Fruit fly (Drosophila melanogaster) whole organism, embryonic: ENCODE measurements around the gene Cep164.

ENCODE experiments used
- Atf3 ChIP-seq: fragments of 200-800 bp; sonication (Bioruptor generic); optimal IDR thresholded peaks from 3 replicates; lab custom pipeline; 2016; ENCODE audit warnings: missing biosample characterization, missing genetic modification characterization
- CG11398 ChIP-seq: fragments of 200-800 bp; sonication (Bioruptor generic); optimal IDR thresholded peaks from 2 replicates; lab custom pipeline; 2016; ENCODE audit warnings: missing biosample characterization, missing genetic modification characterization
- CG11456 ChIP-seq: fragments of 200-800 bp; sonication (Bioruptor generic); IDR thresholded peaks from 3 replicates; pipeline ENCODE4 v1.3.6; 2022; ENCODE audit warnings: missing biosample characterization, missing genetic modification characterization
- CG14050 ChIP-seq: fragments of 200-800 bp; sonication (Bioruptor generic); IDR thresholded peaks from 3 replicates; pipeline ENCODE4 v1.3.6; 2022; ENCODE audit warnings: missing biosample characterization, missing genetic modification characterization
- CG14667 ChIP-seq: fragments of 200-800 bp; sonication (Bioruptor generic); IDR thresholded peaks from 2 replicates; pipeline ENCODE4 v1.3.6; 2022; ENCODE audit warnings: missing biosample characterization, missing genetic modification characterization
- CG14710 ChIP-seq: fragments of 200-800 bp; sonication (Bioruptor generic); optimal IDR thresholded peaks from 3 replicates; lab custom pipeline; 2019; ENCODE audit warnings: missing biosample characterization, mild to moderate bottlenecking, missing genetic modification characterization, moderate library complexity
- CG15073 ChIP-seq: fragments of 200-800 bp; sonication (Bioruptor generic); optimal IDR thresholded peaks from 2 replicates; lab custom pipeline; 2016; ENCODE audit warnings: missing biosample characterization, missing genetic modification characterization
- CG16779 ChIP-seq: fragments of 200-800 bp; sonication (Bioruptor generic); IDR thresholded peaks from 2 replicates; pipeline ENCODE4 v1.3.6; 2022; ENCODE audit warnings: missing biosample characterization, missing genetic modification characterization
- CG17361 ChIP-seq: fragments of 200-800 bp; sonication (Bioruptor generic); IDR thresholded peaks from 3 replicates; pipeline ENCODE4 v1.3.6; 2022; ENCODE audit warnings: missing biosample characterization, missing genetic modification characterization
- CG2875 ChIP-seq: fragments of 200-800 bp; sonication (Bioruptor generic); optimal IDR thresholded peaks from 2 replicates; lab custom pipeline; 2017; ENCODE audit warnings: missing biosample characterization, mild to moderate bottlenecking, missing genetic modification characterization, missing genetic modification reagents
- CG30020 ChIP-seq: fragments of 200-800 bp; optimal IDR thresholded peaks from 2 replicates; lab custom pipeline; 2019; ENCODE audit warnings: missing biosample characterization, mild to moderate bottlenecking, missing genetic modification characterization, moderate library complexity
- CG3065 ChIP-seq: fragments of 200-800 bp; sonication (Bioruptor generic); optimal IDR thresholded peaks from 2 replicates; lab custom pipeline; 2016; ENCODE audit warnings: missing biosample characterization, missing genetic modification characterization
- CG32532 ChIP-seq: fragments of 200-800 bp; sonication (Bioruptor generic); IDR thresholded peaks from 2 replicates; pipeline ENCODE4 v1.3.6; 2022; ENCODE audit warnings: missing biosample characterization, missing genetic modification characterization
- CG32772 ChIP-seq: fragments of 200-800 bp; sonication (Bioruptor generic); IDR thresholded peaks from 2 replicates; pipeline ENCODE4 v1.3.6; 2022; ENCODE audit warnings: missing biosample characterization, missing genetic modification characterization
- CG3995 ChIP-seq: fragments of 200-800 bp; sonication (Bioruptor generic); optimal IDR thresholded peaks from 3 replicates; lab custom pipeline; 2016; ENCODE audit warnings: missing biosample characterization, missing genetic modification characterization
- CG4820 ChIP-seq: fragments of 200-800 bp; sonication (Bioruptor generic); optimal IDR thresholded peaks from 3 replicates; lab custom pipeline; 2016; ENCODE audit warnings: missing biosample characterization, missing genetic modification characterization
- CG6683 ChIP-seq: fragments of 200-800 bp; sonication (Bioruptor generic); optimal IDR thresholded peaks from 2 replicates; lab custom pipeline; 2017; ENCODE audit warnings: missing biosample characterization, mild to moderate bottlenecking, missing genetic modification characterization, missing genetic modification reagents
- CG6765 ChIP-seq: fragments of 200-800 bp; sonication (Bioruptor generic); optimal IDR thresholded peaks from 3 replicates; lab custom pipeline; 2017; ENCODE audit warnings: missing biosample characterization, mild to moderate bottlenecking, missing genetic modification characterization
- CG7556 ChIP-seq: fragments of 200-800 bp; sonication (Bioruptor generic); optimal IDR thresholded peaks from 2 replicates; lab custom pipeline; 2017; ENCODE audit warnings: missing biosample characterization, mild to moderate bottlenecking, missing genetic modification characterization
- CG7963 ChIP-seq: fragments of 200-800 bp; sonication (Bioruptor generic); IDR thresholded peaks from 3 replicates; pipeline ENCODE4 v1.3.6; 2022; ENCODE audit warnings: missing biosample characterization, missing genetic modification characterization; ENCODE audit not compliant: partially characterized antibody
- CG8388 ChIP-seq: fragments of 200-800 bp; sonication (Bioruptor generic); optimal IDR thresholded peaks from 2 replicates; lab custom pipeline; 2019; ENCODE audit warnings: missing biosample characterization, mild to moderate bottlenecking, missing genetic modification characterization, moderate library complexity
- CG9437 ChIP-seq: fragments of 200-800 bp; sonication (Bioruptor generic); optimal IDR thresholded peaks from 2 replicates; lab custom pipeline; 2018; ENCODE audit warnings: missing biosample characterization, mild to moderate bottlenecking, missing genetic modification characterization
- CG9932 ChIP-seq: fragments of 200-800 bp; sonication (Bioruptor generic); IDR thresholded peaks from 2 replicates; pipeline ENCODE4 v1.3.6; 2022; ENCODE audit warnings: missing biosample characterization, missing genetic modification characterization
- Chrac-16 ChIP-seq: fragments of 200-800 bp; sonication (Bioruptor generic); optimal IDR thresholded peaks from 3 replicates; lab custom pipeline; 2016; ENCODE audit warnings: missing biosample characterization, missing genetic modification characterization
- Dbx ChIP-seq: fragments of 200-800 bp; sonication (Bioruptor generic); IDR thresholded peaks from 3 replicates; pipeline ENCODE4 v1.3.6; 2022; ENCODE audit warnings: missing biosample characterization, missing genetic modification characterization
- E2f1 ChIP-seq: fragments of 200-800 bp; sonication (Bioruptor generic); IDR thresholded peaks from 2 replicates; pipeline ENCODE4 v1.3.6; 2022; ENCODE audit warnings: missing biosample characterization, missing genetic modification characterization
- Elba2 ChIP-seq: fragments of 200-800 bp; sonication (Bioruptor generic); optimal IDR thresholded peaks from 3 replicates; lab custom pipeline; 2016; ENCODE audit warnings: missing biosample characterization, missing genetic modification characterization
- MBD-R2 ChIP-seq: fragments of 200-800 bp; sonication (Bioruptor generic); IDR thresholded peaks from 2 replicates; pipeline ENCODE4 v1.3.6; 2022; ENCODE audit warnings: missing biosample characterization, missing genetic modification characterization
- Max ChIP-seq: fragments of 200-800 bp; sonication (Bioruptor generic); optimal IDR thresholded peaks from 2 replicates; lab custom pipeline; 2016; ENCODE audit warnings: missing biosample characterization, mild to moderate bottlenecking, missing genetic modification characterization
- Mrtf ChIP-seq: fragments of 200-800 bp; sonication (Bioruptor generic); IDR thresholded peaks from 3 replicates; pipeline ENCODE4 v1.3.6; 2022; ENCODE audit warnings: missing biosample characterization, missing genetic modification characterization
- Oli ChIP-seq: fragments of 200-800 bp; sonication (Bioruptor generic); optimal IDR thresholded peaks from 2 replicates; lab custom pipeline; 2018; ENCODE audit warnings: missing biosample characterization, mild to moderate bottlenecking, missing genetic modification characterization, moderate library complexity
- ac ChIP-seq: fragments of 200-800 bp; sonication (Bioruptor generic); optimal IDR thresholded peaks from 3 replicates; lab custom pipeline; 2017; ENCODE audit warnings: missing biosample characterization, mild to moderate bottlenecking, missing genetic modification characterization
- cad ChIP-seq: fragments of >200 bp; optimal IDR thresholded peaks from 2 replicates; lab custom pipeline; 2017; ENCODE audit warnings: missing biosample characterization, missing genetic modification characterization
- cato ChIP-seq: fragments of 200-800 bp; sonication (Bioruptor generic); optimal IDR thresholded peaks from 2 replicates; lab custom pipeline; 2016; ENCODE audit warnings: missing biosample characterization, missing genetic modification characterization, borderline replicate concordance
- chn ChIP-seq: fragments of 200-800 bp; sonication (Bioruptor generic); optimal IDR thresholded peaks from 2 replicates; lab custom pipeline; 2016; ENCODE audit warnings: missing biosample characterization, missing genetic modification characterization
- crc ChIP-seq: fragments of 200-800 bp; sonication (Bioruptor generic); optimal IDR thresholded peaks from 2 replicates; lab custom pipeline; 2016; ENCODE audit warnings: missing biosample characterization, missing genetic modification characterization
- en ChIP-seq: fragments of 200-800 bp; sonication (Bioruptor generic); optimal IDR thresholded peaks from 2 replicates; lab custom pipeline; 2016; ENCODE audit warnings: missing biosample characterization, missing genetic modification characterization
- fd102C ChIP-seq: fragments of 200-800 bp; sonication (Bioruptor generic); optimal IDR thresholded peaks from 2 replicates; lab custom pipeline; 2018; ENCODE audit warnings: missing biosample characterization, mild to moderate bottlenecking, missing genetic modification characterization, moderate library complexity
- gsb-n ChIP-seq: fragments of 200-800 bp; sonication (Bioruptor generic); optimal IDR thresholded peaks from 3 replicates; lab custom pipeline; 2018; ENCODE audit warnings: missing biosample characterization, mild to moderate bottlenecking, missing genetic modification characterization
- lab ChIP-seq: fragments of 200-800 bp; sonication (Bioruptor generic); optimal IDR thresholded peaks from 3 replicates; lab custom pipeline; 2017; ENCODE audit warnings: missing biosample characterization, missing genetic modification characterization, mild to moderate bottlenecking, moderate library complexity, missing genetic modification reagents
- mam ChIP-seq: fragments of 200-800 bp; sonication (Bioruptor generic); optimal IDR thresholded peaks from 3 replicates; lab custom pipeline; 2016; ENCODE audit warnings: missing biosample characterization, missing genetic modification characterization
- pan ChIP-seq, 4 experiments: fragments of >200 bp in 3 of 4; fragments of 200-800 bp in 1 of 4; sonication (Bioruptor generic) in 1 of 4; optimal IDR thresholded peaks in 3 of 4; IDR thresholded peaks in 1 of 4; 2 replicates each; pipeline versions ENCODE4 v1.3.6 to Lab custom; 2017 to 2022; ENCODE audit warnings: missing biosample characterization in 2 of 4, missing genetic modification characterization in 2 of 4, mixed read lengths in 1 of 4
- psq ChIP-seq: fragments of 200-800 bp; sonication (Bioruptor generic); optimal IDR thresholded peaks from 2 replicates; lab custom pipeline; 2017; ENCODE audit warnings: missing biosample characterization, missing genetic modification characterization
- ranshi ChIP-seq: fragments of 200-800 bp; sonication (Bioruptor generic); IDR thresholded peaks from 2 replicates; pipeline ENCODE4 v1.3.6; 2022; ENCODE audit warnings: missing biosample characterization, missing genetic modification characterization
- sens-2 ChIP-seq: fragments of 200-800 bp; sonication (Bioruptor generic); IDR thresholded peaks from 2 replicates; pipeline ENCODE4 v1.3.6; 2022; ENCODE audit warnings: missing biosample characterization, missing genetic modification characterization
- sisA ChIP-seq: fragments of 200-800 bp; sonication (Bioruptor generic); IDR thresholded peaks from 2 replicates; pipeline ENCODE4 v1.3.6; 2022; ENCODE audit warnings: missing biosample characterization, missing genetic modification characterization
- sqz ChIP-seq: fragments of 200-800 bp; sonication (Bioruptor generic); optimal IDR thresholded peaks from 3 replicates; lab custom pipeline; 2018; ENCODE audit warnings: missing biosample characterization, mild to moderate bottlenecking, missing genetic modification characterization
- ttk ChIP-seq: fragments of 200-800 bp; sonication (Bioruptor generic); IDR thresholded peaks from 2 replicates; pipeline ENCODE4 v2.1.2; 2022; ENCODE audit warnings: missing biosample characterization, missing genetic modification characterization
- vfl ChIP-seq: fragments of 200-800 bp; sonication (Bioruptor generic); optimal IDR thresholded peaks from 2 replicates; lab custom pipeline; 2016; ENCODE audit warnings: missing biosample characterization, missing genetic modification characterization
- yki ChIP-seq: fragments of >200 bp; optimal IDR thresholded peaks from 3 replicates; lab custom pipeline; 2018

Gene Cep164

dm6 chrX:15991618-15992526 is 9.1 kb upstream of the Cep164 start, which contains the start of the genes CG46312, eIF5 and exd (continued):
- TF ChIP-seq CG7556 (GFP tag; lab: Kevin White, UChicago) (peak; percentile 11), lab (GFP tag; lab: Kevin White, UChicago) (no peak), Dbx (GFP tag; lab: Robert Waterston, UW) (no peak), ac (GFP tag; lab: Kevin White, UChicago) (no peak), gsb-n (tag; lab: Kevin White, UChicago) (no peak), CG4820 (GFP tag; lab: Kevin White, UChicago) (no peak), CG3065 (GFP tag; lab: Kevin White, UChicago) (no peak), fd102C (GFP tag; lab: Kevin White, UChicago) (no peak), cad (GFP tag; lab: Kevin White, UChicago) (no peak), CG8388 (GFP tag; lab: Kevin White, UChicago) (no peak), vfl (GFP tag; lab: Kevin White, UChicago) (no peak), CG17361 (GFP tag; lab: Robert Waterston, UW) (peak; percentile 75; the same call in 2 of the 3 replicates), pan (optimal IDR thresholded peaks at IDR 0.05; lab: Kevin White, UChicago) (no peak), pan (GFP tag; optimal IDR thresholded peaks at IDR 0.05 in 1 of 2, IDR thresholded peaks at IDR 0.05 in 1 of 2) (no peak), Elba2 (GFP tag; lab: Kevin White, UChicago) (no peak), E2f1 (GFP tag; lab: Robert Waterston, UW) (no peak), Oli (no peak), CG11398 (GFP tag; lab: Kevin White, UChicago) (no peak), CG3995 (peak; percentile 12), en (GFP tag; lab: Kevin White, UChicago) (no peak), mam (GFP tag; lab: Kevin White, UChicago) (no peak), CG2875 (no peak), CG32532 (GFP tag; lab: Robert Waterston, UW) (no peak), CG11456 (GFP tag; lab: Robert Waterston, UW) (no peak), CG15073 (GFP tag; lab: Kevin White, UChicago) (no peak), CG14667 (GFP tag; lab: Robert Waterston, UW) (no peak), cato (GFP tag; lab: Kevin White, UChicago) (no peak), Max (GFP tag; lab: Kevin White, UChicago) (no peak), sisA (GFP tag; lab: Robert Waterston, UW) (no peak), MBD-R2 (no peak), chn (GFP tag; lab: Kevin White, UChicago) (no peak), CG16779 (GFP tag; lab: Robert Waterston, UW) (no peak), sqz (GFP tag; lab: Kevin White, UChicago) (no peak), CG30020 (tag; lab: Kevin White, UChicago) (peak; percentile 96), ranshi (GFP tag; lab: Robert Waterston, UW) (no peak), psq (GFP tag; lab: Kevin White, UChicago) (no peak), CG9932 (GFP tag; lab: Robert Waterston, UW) (no peak), crc (GFP tag; lab: Kevin White, UChicago) (no peak), Mrtf (GFP tag; lab: Robert Waterston, UW) (no peak), CG7963 (GFP tag; lab: Robert Waterston, UW) (peak; percentile 83), CG6683 (GFP tag; lab: Kevin White, UChicago) (no peak), Chrac-16 (GFP tag; lab: Kevin White, UChicago) (no peak), yki (lab: Kevin White, UChicago) (no peak), CG9437 (peak; percentile 42), CG14050 (GFP tag; lab: Robert Waterston, UW) (no peak), ttk (GFP tag; lab: Robert Waterston, UW) (no peak), CG6765 (no peak), sens-2 (no peak), Atf3 (GFP tag; lab: Kevin White, UChicago) (no peak), CG32772 (GFP tag; lab: Robert Waterston, UW) (no peak), CG14710 (tag; lab: Kevin White, UChicago) (peak; percentile 97)
